Fruit fly (Drosophila melanogaster) whole organism, embryonic: ENCODE measurements around the gene CG12773.

Experiments
- CG10147 ChIP-seq: fragments of 200-800 bp; sonication (Bioruptor generic); optimal IDR thresholded peaks from 2 replicates; lab custom pipeline; 2019; ENCODE audit warnings: missing biosample characterization, mild to moderate bottlenecking, missing genetic modification characterization, moderate library complexity
- CG10959 ChIP-seq: fragments of 200-800 bp; sonication (Bioruptor generic); IDR thresholded peaks from 2 replicates; pipeline ENCODE4 v1.3.6; 2022; ENCODE audit warnings: missing biosample characterization, missing genetic modification characterization
- CG11085 ChIP-seq: fragments of 200-800 bp; sonication (Bioruptor generic); IDR thresholded peaks from 2 replicates; pipeline ENCODE4 v1.3.6; 2022; ENCODE audit warnings: missing biosample characterization, missing genetic modification characterization
- CG11723 ChIP-seq: fragments of 200-800 bp; sonication (Bioruptor generic); optimal IDR thresholded peaks from 2 replicates; lab custom pipeline; 2017; ENCODE audit warnings: missing biosample characterization, mild to moderate bottlenecking, missing genetic modification characterization
- CG18764 ChIP-seq: fragments of 200-800 bp; sonication (Bioruptor generic); optimal IDR thresholded peaks from 3 replicates; lab custom pipeline; 2016; ENCODE audit warnings: missing biosample characterization, missing genetic modification characterization
- CG6689 ChIP-seq: fragments of 200-800 bp; sonication (Bioruptor generic); IDR thresholded peaks from 2 replicates; pipeline ENCODE4 v1.3.6; 2022; ENCODE audit warnings: missing biosample characterization, missing genetic modification characterization
- CG7556 ChIP-seq: fragments of 200-800 bp; sonication (Bioruptor generic); optimal IDR thresholded peaks from 2 replicates; lab custom pipeline; 2017; ENCODE audit warnings: missing biosample characterization, mild to moderate bottlenecking, missing genetic modification characterization
- D ChIP-seq, 2 experiments: fragments of 200-800 bp in 1 of 2; fragments of >200 bp in 1 of 2; sonication (Bioruptor generic) in 1 of 2; optimal IDR thresholded peaks; 2 replicates in 1 of 2; 3 replicates in 1 of 2; lab custom pipeline; 2017; ENCODE audit warnings: mild to moderate bottlenecking in 1 of 2, missing biosample characterization in 1 of 2, missing genetic modification characterization in 1 of 2, missing genetic modification reagents in 1 of 2
- Gug ChIP-seq: fragments of 200-800 bp; sonication (Bioruptor generic); IDR thresholded peaks from 4 replicates; pipeline ENCODE4 v1.3.6; 2022; ENCODE audit warnings: missing biosample characterization, missing genetic modification characterization
- Oli ChIP-seq: fragments of 200-800 bp; sonication (Bioruptor generic); optimal IDR thresholded peaks from 2 replicates; lab custom pipeline; 2018; ENCODE audit warnings: missing biosample characterization, mild to moderate bottlenecking, missing genetic modification characterization, moderate library complexity
- Sin3A ChIP-seq: fragments of >200 bp; optimal IDR thresholded peaks from 2 replicates; lab custom pipeline; 2018
- lab ChIP-seq: fragments of 200-800 bp; sonication (Bioruptor generic); optimal IDR thresholded peaks from 3 replicates; lab custom pipeline; 2017; ENCODE audit warnings: missing biosample characterization, missing genetic modification characterization, mild to moderate bottlenecking, moderate library complexity, missing genetic modification reagents

dm6 chrX:1299928-1300327 lies 53.9 kb downstream of the CG12773 start:
- TF ChIP-seq Sin3A (lab: Kevin White, UChicago), result no peak
- no peak for TF ChIP-seq CG10959
- no peak for TF ChIP-seq CG10147 (GFP tag; lab: Kevin White, UChicago)
- no peak for TF ChIP-seq CG11085 (GFP tag; lab: Robert Waterston, UW)
- no peak for TF ChIP-seq Gug (GFP tag; lab: Robert Waterston, UW)
- TF ChIP-seq lab (GFP tag; lab: Kevin White, UChicago), result no peak
- TF ChIP-seq Oli (tag; lab: Kevin White, UChicago), result no peak
- TF ChIP-seq CG18764 (GFP tag; lab: Kevin White, UChicago), result no peak
- no peak for TF ChIP-seq CG6689 (GFP tag; lab: Robert Waterston, UW)
- TF ChIP-seq D (optimal IDR thresholded peaks at IDR 0.05; lab: Kevin White, UChicago), result no peak
- no peak for TF ChIP-seq D (GFP tag; optimal IDR thresholded peaks at IDR 0.05; lab: Kevin White, UChicago)
- no peak for TF ChIP-seq CG7556 (GFP tag; lab: Kevin White, UChicago)
- no peak for TF ChIP-seq CG11723 (GFP tag; lab: Kevin White, UChicago)
